Fruit fly (Drosophila melanogaster) whole organism, adult: Measurements from ENCODE around the gene PGAP5.

Experiments
- CG11617 ChIP-seq: fragments of 200-800 bp; sonication (Bioruptor generic); optimal IDR thresholded peaks from 2 replicates; lab custom pipeline; 2017; ENCODE audit warnings: mild to moderate bottlenecking, missing biosample characterization, missing genetic modification reagents, missing genetic modification characterization
- CG12768 ChIP-seq: fragments of 200-800 bp; sonication (Bioruptor generic); optimal IDR thresholded peaks from 2 replicates; lab custom pipeline; 2017; ENCODE audit warnings: missing biosample characterization, missing genetic modification characterization, mild to moderate bottlenecking, moderate library complexity, missing genetic modification reagents
- CG14711 ChIP-seq: fragments of 200-800 bp; sonication (Bioruptor generic); optimal IDR thresholded peaks from 2 replicates; lab custom pipeline; 2018; ENCODE audit warnings: missing biosample characterization, mild to moderate bottlenecking, missing genetic modification characterization, moderate library complexity
- CG1620 ChIP-seq: fragments of 200-800 bp; sonication (Bioruptor generic); optimal IDR thresholded peaks from 2 replicates; lab custom pipeline; 2016; ENCODE audit warnings: missing biosample characterization, missing genetic modification characterization
- CG33017 ChIP-seq: fragments of 200-800 bp; sonication (Bioruptor generic); optimal IDR thresholded peaks from 2 replicates; lab custom pipeline; 2018; ENCODE audit warnings: missing biosample characterization, mild to moderate bottlenecking, missing genetic modification characterization, moderate library complexity
- CG5204 ChIP-seq: fragments of 200-800 bp; sonication (Bioruptor generic); optimal IDR thresholded peaks from 2 replicates; lab custom pipeline; 2016; ENCODE audit warnings: missing biosample characterization, missing genetic modification characterization
- CG7045 ChIP-seq: fragments of 200-800 bp; sonication (Bioruptor generic); optimal IDR thresholded peaks from 2 replicates; lab custom pipeline; 2017; ENCODE audit warnings: missing biosample characterization, mild to moderate bottlenecking, missing genetic modification characterization
- CG7101 ChIP-seq: fragments of 200-800 bp; sonication (Bioruptor generic); optimal IDR thresholded peaks from 2 replicates; lab custom pipeline; 2018; ENCODE audit warnings: missing biosample characterization, mild to moderate bottlenecking, missing genetic modification characterization, moderate library complexity
- Clk ChIP-seq: fragments of 200-800 bp; sonication (Bioruptor generic); optimal IDR thresholded peaks from 2 replicates; lab custom pipeline; 2017; ENCODE audit warnings: missing biosample characterization, missing genetic modification characterization
- Crg-1 ChIP-seq: fragments of 200-800 bp; sonication (Bioruptor generic); optimal IDR thresholded peaks from 2 replicates; lab custom pipeline; 2016; ENCODE audit warnings: missing biosample characterization, missing genetic modification characterization
- Hr96 ChIP-seq: fragments of 200-800 bp; sonication (Bioruptor generic); optimal IDR thresholded peaks from 2 replicates; lab custom pipeline; 2016; ENCODE audit warnings: missing biosample characterization, missing genetic modification characterization
- Mnt ChIP-seq: fragments of 200-800 bp; sonication (Bioruptor generic); optimal IDR thresholded peaks from 2 replicates; lab custom pipeline; 2016; ENCODE audit warnings: missing biosample characterization, mild to moderate bottlenecking, missing genetic modification characterization
- bab1 ChIP-seq: fragments of 200-800 bp; sonication (Bioruptor generic); optimal IDR thresholded peaks from 3 replicates; lab custom pipeline; 2019; ENCODE audit warnings: missing biosample characterization, mild to moderate bottlenecking, missing genetic modification characterization, moderate library complexity
- cic ChIP-seq: fragments of 200-800 bp; sonication (Bioruptor generic); optimal IDR thresholded peaks from 2 replicates; lab custom pipeline; 2017; ENCODE audit warnings: missing biosample characterization, mild to moderate bottlenecking, missing genetic modification characterization, moderate library complexity
- cnc ChIP-seq, 2 experiments: fragments of >200 bp; optimal IDR thresholded peaks; 2 replicates each; lab custom pipeline; 2017
- kay ChIP-seq: fragments of 200-800 bp; sonication (Bioruptor generic); peaks from one replicate; lab custom pipeline; 2016; ENCODE audit warnings: missing biosample characterization, missing genetic modification characterization, borderline replicate concordance
- ovo ChIP-seq: fragments of 200-800 bp; sonication (Bioruptor generic); optimal IDR thresholded peaks from 2 replicates; lab custom pipeline; 2016; ENCODE audit warnings: missing biosample characterization, missing genetic modification characterization
- pad ChIP-seq: fragments of 200-800 bp; sonication (Bioruptor generic); optimal IDR thresholded peaks from 3 replicates; lab custom pipeline; 2017; ENCODE audit warnings: missing biosample characterization, missing genetic modification characterization, mild to moderate bottlenecking, moderate library complexity, missing genetic modification reagents
- tj ChIP-seq: fragments of 200-800 bp; sonication (Bioruptor generic); optimal IDR thresholded peaks from 3 replicates; lab custom pipeline; 2017; ENCODE audit warnings: missing biosample characterization, mild to moderate bottlenecking, missing genetic modification characterization, moderate library complexity
- toe ChIP-seq: fragments of 200-800 bp; sonication (Bioruptor generic); optimal IDR thresholded peaks from 2 replicates; lab custom pipeline; 2016; ENCODE audit warnings: missing biosample characterization, missing genetic modification characterization

PGAP5 gene

dm6 chr2L:8198757-8199156 lies at the start of gene PGAP5:
Gene PGAP5, plus strand, starts transcription at chr2L:8198882.
- peak; percentile 5 for TF ChIP-seq CG33017 (tag; lab: Kevin White, UChicago)
- no peak for TF ChIP-seq tj (GFP tag; lab: Kevin White, UChicago)
- no peak for TF ChIP-seq Hr96 (GFP tag; lab: Kevin White, UChicago)
- TF ChIP-seq pad (GFP tag; lab: Kevin White, UChicago), result peak; percentile 51
- TF ChIP-seq Crg-1 (GFP tag; lab: Kevin White, UChicago), result peak; percentile 59
- TF ChIP-seq CG14711 (tag; lab: Kevin White, UChicago), result no peak
- TF ChIP-seq cic (GFP tag; lab: Kevin White, UChicago), result peak; percentile 50
- peak; percentile 61 for TF ChIP-seq CG1620 (GFP tag; lab: Kevin White, UChicago)
- TF ChIP-seq CG7101, result peak; percentile 60
- no peak for TF ChIP-seq CG7045 (GFP tag; lab: Kevin White, UChicago)
- no peak for TF ChIP-seq ovo (GFP tag; lab: Kevin White, UChicago)
- peak; percentile 21 for TF ChIP-seq bab1 (GFP tag; lab: Kevin White, UChicago)
- TF ChIP-seq Mnt (GFP tag; lab: Kevin White, UChicago), result peak; percentile 33

dm6 chr2L:8156682-8157081 lies 42.0 kb upstream of the PGAP5 start:
- TF ChIP-seq CG11617 (GFP tag; lab: Kevin White, UChicago) (peak; percentile 79), CG14711 (tag; lab: Kevin White, UChicago) (peak; percentile 97), kay (GFP tag; lab: Kevin White, UChicago) (peak; percentile 95), Hr96 (GFP tag; lab: Kevin White, UChicago) (no peak), pad (GFP tag; lab: Kevin White, UChicago) (peak; percentile 47), Mnt (GFP tag; lab: Kevin White, UChicago) (peak; percentile 71), CG5204 (GFP tag; lab: Kevin White, UChicago) (no peak), CG33017 (tag; lab: Kevin White, UChicago) (peak; percentile 34), CG7101 (peak; percentile 77), CG12768 (GFP tag; lab: Kevin White, UChicago) (peak; percentile 25), toe (GFP tag; lab: Kevin White, UChicago) (peak; percentile 81), CG7045 (GFP tag; lab: Kevin White, UChicago) (peak; percentile 70), cic (GFP tag; lab: Kevin White, UChicago) (no peak), CG1620 (GFP tag; lab: Kevin White, UChicago) (peak; percentile 66), Clk (GFP tag; lab: Kevin White, UChicago) (peak; percentile 20), tj (GFP tag; lab: Kevin White, UChicago) (peak; percentile 39), bab1 (GFP tag; lab: Kevin White, UChicago) (peak; percentile 82), Crg-1 (GFP tag; lab: Kevin White, UChicago) (peak; percentile 61), ovo (GFP tag; lab: Kevin White, UChicago) (peak; percentile 16), cnc (optimal IDR thresholded peaks at IDR 0.05; lab: Kevin White, UChicago) (no peak)

dm6 chr2L:8157166-8157565 lies 41.5 kb upstream of the PGAP5 start:
- TF ChIP-seq cic (GFP tag; lab: Kevin White, UChicago) (peak; percentile 38), CG11617 (GFP tag; lab: Kevin White, UChicago) (no peak), CG12768 (GFP tag; lab: Kevin White, UChicago) (no peak), Hr96 (GFP tag; lab: Kevin White, UChicago) (no peak), ovo (GFP tag; lab: Kevin White, UChicago) (no peak)

dm6 chr2L:8159498-8159897 lies 39.2 kb upstream of the PGAP5 start, which contains the start of the genes PAPLA1 and Rbsn-5:
Gene PAPLA1, minus strand, starts transcription at chr2L:8159638.
Gene Rbsn-5, plus strand, starts transcription at chr2L:8159832.
- TF ChIP-seq CG11617 (GFP tag; lab: Kevin White, UChicago), result peak; percentile 90
- peak; percentile 89 for TF ChIP-seq CG12768 (GFP tag; lab: Kevin White, UChicago)
- peak; percentile 75 for TF ChIP-seq pad (GFP tag; lab: Kevin White, UChicago)
- TF ChIP-seq Hr96 (GFP tag; lab: Kevin White, UChicago), result peak; percentile 92
- peak; percentile 92 for TF ChIP-seq Mnt (GFP tag; lab: Kevin White, UChicago)
- TF ChIP-seq bab1 (GFP tag; lab: Kevin White, UChicago), result peak; percentile 95
- peak; percentile 89 for TF ChIP-seq CG33017 (tag; lab: Kevin White, UChicago)
- TF ChIP-seq Crg-1 (GFP tag; lab: Kevin White, UChicago), result peak; percentile 92
- TF ChIP-seq toe (GFP tag; lab: Kevin White, UChicago), result peak; percentile 96
- TF ChIP-seq kay (GFP tag; lab: Kevin White, UChicago), result peak; percentile 96
- peak; percentile 83 for TF ChIP-seq tj (GFP tag; lab: Kevin White, UChicago)
- peak; percentile 34 for TF ChIP-seq cic (GFP tag; lab: Kevin White, UChicago)
- TF ChIP-seq cnc (optimal IDR thresholded peaks at IDR 0.05; lab: Kevin White, UChicago), result no peak
- TF ChIP-seq CG5204 (GFP tag; lab: Kevin White, UChicago), result no peak
- peak; percentile 90 for TF ChIP-seq CG7045 (GFP tag; lab: Kevin White, UChicago)
- TF ChIP-seq CG1620 (GFP tag; lab: Kevin White, UChicago), result peak; percentile 93
- peak; percentile 80 for TF ChIP-seq Clk (GFP tag; lab: Kevin White, UChicago)
- TF ChIP-seq CG7101, result peak; percentile 91
- TF ChIP-seq ovo (GFP tag; lab: Kevin White, UChicago), result peak; percentile 66
- TF ChIP-seq CG14711 (tag; lab: Kevin White, UChicago), result peak; percentile 87

- no peak for TF ChIP-seq CG5204 (GFP tag; lab: Kevin White, UChicago)
- no peak for TF ChIP-seq tj (GFP tag; lab: Kevin White, UChicago)
These were observed 36.7 kb upstream of the PGAP5 start for dm6 chr2L:8161994-8162306.
